Fruit fly (Drosophila melanogaster) whole organism, prepupa: ENCODE data around the gene Ugt36E1.

Source experiments
- Blimp-1 ChIP-seq: fragments of 200-800 bp; sonication (Bioruptor generic); optimal IDR thresholded peaks from 3 replicates; lab custom pipeline; 2017; ENCODE audit warnings: missing biosample characterization, missing genetic modification characterization, mild to moderate bottlenecking, moderate library complexity, missing genetic modification reagents
- CG10669 ChIP-seq: fragments of 200-800 bp; sonication (Bioruptor generic); optimal IDR thresholded peaks from 3 replicates; lab custom pipeline; 2018; ENCODE audit warnings: missing biosample characterization, mild to moderate bottlenecking, missing genetic modification characterization, moderate library complexity
- CG11294 ChIP-seq: fragments of 200-800 bp; sonication (Bioruptor generic); IDR thresholded peaks from 2 replicates; pipeline ENCODE4 v1.3.6; 2022; ENCODE audit warnings: missing biosample characterization, missing genetic modification characterization
- CG11762 ChIP-seq: fragments of 200-800 bp; sonication (Bioruptor generic); optimal IDR thresholded peaks from 3 replicates; lab custom pipeline; 2016; ENCODE audit warnings: missing biosample characterization, missing genetic modification characterization; ENCODE audit not compliant: insufficient read depth
- CG11902 ChIP-seq: fragments of 200-800 bp; sonication (Bioruptor generic); optimal IDR thresholded peaks from 3 replicates; lab custom pipeline; 2016; ENCODE audit warnings: missing biosample characterization, missing genetic modification characterization
- CG1621 ChIP-seq: fragments of 200-800 bp; sonication (Bioruptor generic); optimal IDR thresholded peaks from 3 replicates; lab custom pipeline; 2018; ENCODE audit warnings: missing biosample characterization, mild to moderate bottlenecking, missing genetic modification characterization
- CG16779 ChIP-seq: fragments of 200-800 bp; sonication (Bioruptor generic); optimal IDR thresholded peaks from 3 replicates; lab custom pipeline; 2017; ENCODE audit warnings: missing biosample characterization, mild to moderate bottlenecking, missing genetic modification characterization
- CG31627 ChIP-seq: fragments of 200-800 bp; sonication (Bioruptor generic); optimal IDR thresholded peaks from 3 replicates; lab custom pipeline; 2016; ENCODE audit warnings: missing biosample characterization, missing genetic modification characterization
- CG3919 ChIP-seq: fragments of 200-800 bp; sonication (Bioruptor generic); optimal IDR thresholded peaks from 3 replicates; lab custom pipeline; 2016; ENCODE audit warnings: missing biosample characterization, missing genetic modification characterization
- CG4318 ChIP-seq: fragments of 200-800 bp; sonication (Bioruptor generic); optimal IDR thresholded peaks from 3 replicates; lab custom pipeline; 2017; ENCODE audit warnings: missing biosample characterization, mild to moderate bottlenecking, missing genetic modification characterization
- CG6163 ChIP-seq: fragments of 200-800 bp; sonication (Bioruptor generic); IDR thresholded peaks from 3 replicates; pipeline ENCODE4 v1.3.6; 2022; ENCODE audit warnings: missing biosample characterization, missing genetic modification characterization
- CG6792 ChIP-seq: fragments of 200-800 bp; sonication (Bioruptor generic); optimal IDR thresholded peaks from 3 replicates; lab custom pipeline; 2016; ENCODE audit warnings: missing biosample characterization, missing genetic modification characterization
- CG6808 ChIP-seq: fragments of 200-800 bp; sonication (Bioruptor generic); optimal IDR thresholded peaks from 3 replicates; lab custom pipeline; 2017; ENCODE audit warnings: missing biosample characterization, missing genetic modification characterization, mild to moderate bottlenecking, moderate library complexity, missing genetic modification reagents
- CG6854 ChIP-seq: fragments of 200-800 bp; sonication (Bioruptor generic); optimal IDR thresholded peaks from 2 replicates; lab custom pipeline; 2017; ENCODE audit warnings: missing biosample characterization, mild to moderate bottlenecking, missing genetic modification characterization
- CG7368 ChIP-seq: fragments of 200-800 bp; sonication (Bioruptor generic); optimal IDR thresholded peaks from 3 replicates; lab custom pipeline; 2016; ENCODE audit warnings: missing biosample characterization, missing genetic modification characterization
- CG8119 ChIP-seq: fragments of 200-800 bp; sonication (Bioruptor generic); IDR thresholded peaks from 3 replicates; pipeline ENCODE4 v1.3.6; 2022; ENCODE audit warnings: missing biosample characterization, missing genetic modification characterization
- CG8319 ChIP-seq: fragments of 200-800 bp; sonication (Bioruptor generic); optimal IDR thresholded peaks from 3 replicates; lab custom pipeline; 2016; ENCODE audit warnings: missing biosample characterization, missing genetic modification characterization
- CG8632 ChIP-seq: fragments of 200-800 bp; sonication (Bioruptor generic); optimal IDR thresholded peaks from 3 replicates; lab custom pipeline; 2016; ENCODE audit warnings: missing biosample characterization, missing genetic modification characterization
- CG9139 ChIP-seq: fragments of 200-800 bp; sonication (Bioruptor generic); optimal IDR thresholded peaks from 3 replicates; lab custom pipeline; 2017; ENCODE audit warnings: missing biosample characterization, mild to moderate bottlenecking, missing genetic modification characterization
- Eip78C ChIP-seq: fragments of 200-800 bp; sonication (Bioruptor generic); peaks from one replicate; lab custom pipeline; 2016; ENCODE audit warnings: missing biosample characterization, missing genetic modification characterization
- Eip93F ChIP-seq: fragments of 200-800 bp; sonication (Bioruptor generic); optimal IDR thresholded peaks from 2 replicates; lab custom pipeline; 2016; ENCODE audit warnings: missing biosample characterization, mild to moderate bottlenecking, missing genetic modification characterization
- Ets21C ChIP-seq: fragments of 200-800 bp; sonication (Bioruptor generic); optimal IDR thresholded peaks from 3 replicates; lab custom pipeline; 2016; ENCODE audit warnings: missing biosample characterization, missing genetic modification characterization
- Ets96B ChIP-seq: fragments of 200-800 bp; optimal IDR thresholded peaks from 2 replicates; lab custom pipeline; 2019; ENCODE audit warnings: missing biosample characterization, mild to moderate bottlenecking, missing genetic modification characterization, moderate library complexity
- Hr38 ChIP-seq: sonication (Bioruptor generic); optimal IDR thresholded peaks from 2 replicates; lab custom pipeline; 2016; ENCODE audit warnings: missing biosample characterization, missing genetic modification characterization
- Hr39 ChIP-seq: fragments of 200-800 bp; sonication (Bioruptor generic); optimal IDR thresholded peaks from 2 replicates; lab custom pipeline; 2016; ENCODE audit warnings: missing biosample characterization, missing genetic modification characterization
- Hr4 ChIP-seq: fragments of 200-800 bp; sonication (Bioruptor generic); optimal IDR thresholded peaks from 3 replicates; lab custom pipeline; 2016; ENCODE audit warnings: missing biosample characterization, missing genetic modification characterization
- Lpt ChIP-seq: fragments of 200-800 bp; sonication (Bioruptor generic); optimal IDR thresholded peaks from 3 replicates; lab custom pipeline; 2016; ENCODE audit warnings: missing biosample characterization, missing genetic modification characterization
- Met ChIP-seq: fragments of 200-800 bp; sonication (Bioruptor generic); optimal IDR thresholded peaks from 3 replicates; lab custom pipeline; 2016; ENCODE audit warnings: missing biosample characterization, missing genetic modification characterization
- OdsH ChIP-seq: fragments of 200-800 bp; sonication (Bioruptor generic); optimal IDR thresholded peaks from 3 replicates; lab custom pipeline; 2016; ENCODE audit warnings: missing biosample characterization, missing genetic modification characterization
- Smox ChIP-seq: fragments of 200-800 bp; sonication (Bioruptor generic); optimal IDR thresholded peaks from 3 replicates; lab custom pipeline; 2016; ENCODE audit warnings: missing biosample characterization, missing genetic modification characterization
- Sox102F ChIP-seq: fragments of 200-800 bp; sonication (Bioruptor generic); optimal IDR thresholded peaks from 2 replicates; lab custom pipeline; 2016; ENCODE audit warnings: missing biosample characterization, mild to moderate bottlenecking, missing genetic modification characterization
- achi ChIP-seq: fragments of 200-800 bp; sonication (Bioruptor generic); optimal IDR thresholded peaks from 3 replicates; lab custom pipeline; 2016; ENCODE audit warnings: missing biosample characterization, missing genetic modification characterization
- acj6 ChIP-seq: fragments of 200-800 bp; sonication (Bioruptor generic); optimal IDR thresholded peaks from 3 replicates; lab custom pipeline; 2016; ENCODE audit warnings: missing biosample characterization, missing genetic modification characterization
- cyc ChIP-seq: fragments of 200-800 bp; sonication (Bioruptor generic); optimal IDR thresholded peaks from 3 replicates; lab custom pipeline; 2016; ENCODE audit warnings: missing biosample characterization, missing genetic modification characterization
- dac ChIP-seq: fragments of 200-800 bp; sonication (Bioruptor generic); optimal IDR thresholded peaks from 2 replicates; lab custom pipeline; 2017; ENCODE audit warnings: missing biosample characterization, mild to moderate bottlenecking, missing genetic modification characterization
- dsx ChIP-seq: fragments of 200-800 bp; optimal IDR thresholded peaks from 3 replicates; lab custom pipeline; 2019; ENCODE audit warnings: missing biosample characterization, mild to moderate bottlenecking, missing genetic modification characterization, moderate library complexity; ENCODE audit not compliant: poor library complexity, severe bottlenecking
- eg ChIP-seq: fragments of 200-800 bp; sonication (Bioruptor generic); IDR thresholded peaks from 3 replicates; pipeline ENCODE4 v1.3.6; 2022; ENCODE audit warnings: missing biosample characterization, missing genetic modification characterization
- esn ChIP-seq: fragments of 200-800 bp; sonication (Bioruptor generic); optimal IDR thresholded peaks from 2 replicates; lab custom pipeline; 2016; ENCODE audit warnings: missing biosample characterization, mild to moderate bottlenecking, missing genetic modification characterization, moderate library complexity
- fd59A ChIP-seq: fragments of 200-800 bp; sonication (Bioruptor generic); optimal IDR thresholded peaks from 2 replicates; lab custom pipeline; 2017; ENCODE audit warnings: missing biosample characterization, mild to moderate bottlenecking, missing genetic modification characterization, missing genetic modification reagents
- fd85E ChIP-seq: fragments of 200-800 bp; sonication (Bioruptor generic); optimal IDR thresholded peaks from 3 replicates; lab custom pipeline; 2016; ENCODE audit warnings: missing biosample characterization, missing genetic modification characterization
- fkh ChIP-seq: fragments of 200-800 bp; sonication (Bioruptor generic); optimal IDR thresholded peaks from 3 replicates; lab custom pipeline; 2017; ENCODE audit warnings: missing biosample characterization, mild to moderate bottlenecking, missing genetic modification characterization, moderate library complexity
- lz ChIP-seq: fragments of 200-800 bp; sonication (Bioruptor generic); optimal IDR thresholded peaks from 3 replicates; lab custom pipeline; 2016; ENCODE audit warnings: missing biosample characterization, missing genetic modification characterization
- net ChIP-seq: fragments of 200-800 bp; sonication (Bioruptor generic); optimal IDR thresholded peaks from 3 replicates; lab custom pipeline; 2016; ENCODE audit warnings: missing biosample characterization, missing genetic modification characterization
- pdm3 ChIP-seq: fragments of 200-800 bp; sonication (Bioruptor generic); optimal IDR thresholded peaks from 3 replicates; lab custom pipeline; 2016; ENCODE audit warnings: missing biosample characterization, missing genetic modification characterization
- spab ChIP-seq: fragments of 200-800 bp; sonication (Bioruptor generic); optimal IDR thresholded peaks from 2 replicates; lab custom pipeline; 2017; ENCODE audit warnings: missing biosample characterization, mild to moderate bottlenecking, missing genetic modification characterization, missing genetic modification reagents
- ss ChIP-seq, 2 experiments: fragments of 200-800 bp; sonication (Bioruptor generic); optimal IDR thresholded peaks; 2 replicates in 1 of 2; 3 replicates in 1 of 2; lab custom pipeline; 2017 to 2018; ENCODE audit warnings: mild to moderate bottlenecking in 2 of 2, missing biosample characterization in 2 of 2, missing genetic modification characterization in 2 of 2, moderate library complexity in 1 of 2
- svp ChIP-seq: fragments of 200-800 bp; sonication (Bioruptor generic); peaks from one replicate; lab custom pipeline; 2016; ENCODE audit warnings: missing biosample characterization, missing genetic modification characterization
- topi ChIP-seq: fragments of 200-800 bp; sonication (Bioruptor generic); optimal IDR thresholded peaks from 3 replicates; lab custom pipeline; 2016; ENCODE audit warnings: missing biosample characterization, missing genetic modification characterization

Gene Ugt36E1

DNA sequence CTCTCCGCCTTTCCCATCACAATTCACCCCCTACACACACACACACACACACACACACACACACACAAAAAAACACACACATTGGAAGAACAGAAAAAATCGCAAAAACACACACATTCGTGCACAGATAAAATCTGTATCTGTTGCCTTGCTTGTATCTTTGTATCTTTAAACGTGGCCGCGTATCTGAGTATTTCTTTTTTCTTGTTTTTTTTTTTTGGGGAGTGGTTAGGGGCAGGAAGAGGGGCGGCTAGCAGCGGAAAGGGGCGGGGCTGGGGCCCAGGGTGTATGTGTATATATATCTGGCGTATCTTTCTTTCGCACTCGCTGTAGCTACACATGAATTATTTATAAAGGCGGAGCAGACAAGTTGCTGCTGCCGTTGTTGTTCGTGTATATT is 40.0 kb downstream of the Ugt36E1 start (continued):
- TF ChIP-seq fd59A (GFP tag; lab: Kevin White, UChicago): peak; percentile 42
- TF ChIP-seq achi: peak; percentile 62
- TF ChIP-seq CG1621 (tag; lab: Kevin White, UChicago): peak; percentile 41
- TF ChIP-seq CG11294 (GFP tag; lab: Robert Waterston, UW): no peak
- no peak for TF ChIP-seq CG11902 (GFP tag; lab: Kevin White, UChicago)
- no peak for TF ChIP-seq Blimp-1 (GFP tag; lab: Kevin White, UChicago)
- no peak for TF ChIP-seq CG6792
- no peak for TF ChIP-seq CG9139 (GFP tag; lab: Kevin White, UChicago)
- TF ChIP-seq cyc (GFP tag; lab: Kevin White, UChicago): no peak
- no peak for TF ChIP-seq CG16779 (tag; lab: Kevin White, UChicago)
- 0 out of 3 replicates have a peak, but pooled peaks have one; percentile 14 for TF ChIP-seq CG8119 (GFP tag; lab: Robert Waterston, UW)
- no peak for TF ChIP-seq CG3919 (GFP tag; lab: Kevin White, UChicago)
- TF ChIP-seq spab (GFP tag; lab: Kevin White, UChicago): no peak
- TF ChIP-seq CG7368 (GFP tag; lab: Kevin White, UChicago): no peak
- TF ChIP-seq CG11762 (GFP tag; lab: Kevin White, UChicago): no peak
- TF ChIP-seq eg (GFP tag; lab: Robert Waterston, UW): no peak
- no peak for TF ChIP-seq Sox102F
- TF ChIP-seq CG31627 (GFP tag; lab: Kevin White, UChicago): no peak
- TF ChIP-seq fkh (GFP tag; lab: Kevin White, UChicago): no peak
- peak; percentile 34 for TF ChIP-seq OdsH (GFP tag; lab: Kevin White, UChicago)
- TF ChIP-seq Ets96B: no peak
- no peak for TF ChIP-seq CG4318 (GFP tag; lab: Kevin White, UChicago)
- TF ChIP-seq dac: no peak
- TF ChIP-seq net: peak; percentile 62
- no peak for TF ChIP-seq CG10669 (GFP tag; lab: Kevin White, UChicago)
- TF ChIP-seq Eip78C (GFP tag; lab: Kevin White, UChicago): no peak
- no peak for TF ChIP-seq Hr4 (GFP tag; lab: Kevin White, UChicago)
- no peak for TF ChIP-seq pdm3
- TF ChIP-seq Ets21C (GFP tag; lab: Kevin White, UChicago): no peak
- TF ChIP-seq Hr38 (GFP tag; lab: Kevin White, UChicago): no peak
- TF ChIP-seq CG8319 (GFP tag; lab: Kevin White, UChicago): no peak
- TF ChIP-seq Smox: no peak
- TF ChIP-seq Met (GFP tag; lab: Kevin White, UChicago): no peak
- peak; percentile 51; the same call in 1 of the 3 replicates for TF ChIP-seq CG6163
- TF ChIP-seq fd85E (GFP tag; lab: Kevin White, UChicago): no peak
- TF ChIP-seq CG6854 (GFP tag; lab: Kevin White, UChicago): no peak
- TF ChIP-seq ss (GFP tag; optimal IDR thresholded peaks at IDR 0.05; lab: Kevin White, UChicago): peak; percentile 45 to 58

DNA sequence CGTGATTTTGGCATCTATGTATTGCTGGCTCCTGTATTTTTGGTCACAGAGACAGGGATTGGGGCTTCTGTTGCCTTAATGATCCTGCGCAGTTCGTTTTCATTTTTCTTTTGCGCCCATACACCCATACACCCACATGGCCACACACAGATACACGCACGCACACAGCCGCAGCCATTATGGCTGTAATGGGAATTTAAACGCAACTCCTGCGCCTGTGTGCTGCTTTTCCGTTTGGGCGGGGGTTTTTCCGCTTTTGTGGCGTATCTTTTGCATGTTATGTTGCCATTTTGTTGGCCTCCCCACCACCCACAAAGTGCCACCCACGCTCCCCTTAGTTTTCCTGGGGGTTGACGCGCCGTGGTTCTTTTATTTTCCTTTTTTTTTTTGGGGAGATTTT is 41.2 kb downstream of the Ugt36E1 start:
- no peak for TF ChIP-seq CG10669 (GFP tag; lab: Kevin White, UChicago)
- TF ChIP-seq Eip93F (GFP tag; lab: Kevin White, UChicago): no peak
- no peak for TF ChIP-seq eg (GFP tag; lab: Robert Waterston, UW)
- no peak for TF ChIP-seq Lpt (GFP tag; lab: Kevin White, UChicago)
- TF ChIP-seq dsx (GFP tag; lab: Kevin White, UChicago): no peak

DNA sequence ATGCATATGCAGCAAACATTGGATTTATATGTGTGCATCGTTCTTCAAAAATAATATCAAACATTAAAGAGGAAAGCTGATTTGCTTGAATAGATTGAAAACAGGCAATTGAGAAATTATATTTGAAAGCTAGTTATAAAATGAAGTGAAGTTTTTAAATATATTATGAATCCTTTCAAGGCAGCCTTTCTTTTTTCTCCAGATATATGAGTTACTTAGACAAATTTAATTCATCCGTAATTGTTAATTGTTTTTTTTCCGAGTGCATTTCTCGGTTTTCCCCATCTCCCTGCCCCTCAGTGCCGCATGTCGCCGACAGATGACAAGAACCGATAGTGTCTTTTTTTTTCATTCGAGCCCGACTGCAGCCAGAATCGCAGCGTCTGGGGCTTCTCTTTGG is 45.3 kb downstream of the Ugt36E1 start:
- no peak for TF ChIP-seq ss (GFP tag; optimal IDR thresholded peaks at IDR 0.05; lab: Kevin White, UChicago)
- peak; percentile 43 for TF ChIP-seq Smox
- TF ChIP-seq cyc (GFP tag; lab: Kevin White, UChicago): peak; percentile 32
- no peak for TF ChIP-seq CG6808 (GFP tag; lab: Kevin White, UChicago)
- TF ChIP-seq achi: peak; percentile 6
- no peak for TF ChIP-seq OdsH (GFP tag; lab: Kevin White, UChicago)
- peak; percentile 76 for TF ChIP-seq svp
- TF ChIP-seq pdm3: no peak
- TF ChIP-seq CG31627 (GFP tag; lab: Kevin White, UChicago): peak; percentile 27
- peak; percentile 33 for TF ChIP-seq lz (GFP tag; lab: Kevin White, UChicago)
- TF ChIP-seq Eip78C (GFP tag; lab: Kevin White, UChicago): peak; percentile 45
- no peak for TF ChIP-seq CG7368 (GFP tag; lab: Kevin White, UChicago)
- TF ChIP-seq Met (GFP tag; lab: Kevin White, UChicago): peak; percentile 44
- TF ChIP-seq Ets21C (GFP tag; lab: Kevin White, UChicago): peak; percentile 34
- TF ChIP-seq topi (GFP tag; lab: Kevin White, UChicago): peak; percentile 30
- no peak for TF ChIP-seq CG8632 (GFP tag; lab: Kevin White, UChicago)
- TF ChIP-seq acj6 (GFP tag; lab: Kevin White, UChicago): peak; percentile 1
- peak; percentile 36 for TF ChIP-seq Hr39 (GFP tag; lab: Kevin White, UChicago)
- peak; percentile 6 for TF ChIP-seq fd59A (GFP tag; lab: Kevin White, UChicago)
- peak; percentile 53 for TF ChIP-seq esn (GFP tag; lab: Kevin White, UChicago)
